Worm (Caenorhabditis elegans): ENCODE measurements around the gene col-110.

DNA sequence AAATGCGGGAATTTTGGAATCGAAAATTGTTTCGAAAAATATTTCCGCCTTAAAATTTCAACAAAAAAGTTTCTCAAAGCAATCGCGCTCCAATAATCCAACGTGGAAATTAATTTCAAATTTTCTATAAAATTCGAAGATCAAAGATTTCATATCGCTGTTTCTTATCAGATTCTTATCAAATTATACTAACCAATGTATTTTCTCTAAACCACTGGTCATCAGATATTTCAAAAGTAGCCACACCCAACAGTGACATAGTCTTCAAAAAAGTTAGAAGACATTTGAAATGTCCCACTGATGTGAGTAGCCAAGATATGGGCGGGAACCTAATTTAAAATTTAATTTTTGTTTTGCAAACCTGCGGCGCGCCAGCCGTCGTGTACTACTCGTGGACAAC, 21.9 kb downstream of the col-110 start:
- TF ChIP-seq unc-62 (GFP tag; optimal IDR thresholded peaks at IDR 0.05) (no peak), elt-3 (tag; optimal IDR thresholded peaks at IDR 0.05) (no peak)
